Worm (Caenorhabditis elegans): ENCODE data around the gene R05A10.3.

DNA sequence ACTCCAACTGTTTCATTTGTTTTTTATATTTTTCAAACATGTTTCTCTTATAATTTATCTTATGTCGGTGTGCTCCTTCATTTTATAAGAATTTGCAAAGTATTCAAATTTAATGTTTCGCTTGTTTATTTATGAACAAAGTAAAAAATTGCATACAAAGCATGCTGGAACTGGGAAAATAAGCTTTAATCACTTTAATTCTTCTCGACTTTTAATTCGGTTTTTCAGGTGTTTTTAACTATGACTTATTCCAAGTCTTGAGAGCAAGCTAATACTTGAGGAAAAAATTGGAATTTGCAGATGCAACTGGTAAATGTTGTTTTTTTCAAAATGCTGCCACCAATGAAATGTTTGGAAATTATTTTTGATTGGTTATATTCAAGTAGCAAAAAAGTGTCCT, 44.5 kb downstream of the R05A10.3 start, which contains the start of gene srz-59:
- no peak for TF ChIP-seq him-1 (tag; optimal IDR thresholded peaks at IDR 0.05)
- TF ChIP-seq W03F9.2 (tag; optimal IDR thresholded peaks at IDR 0.05) = no peak
